Worm (Caenorhabditis elegans) whole organism, late embryonic: Measurements from ENCODE around the gene Y39F10A.1.

Source experiments
- C38D4.7 ChIP-seq: fragments of 200-800 bp; sonication (Bioruptor generic); optimal IDR thresholded peaks from 2 replicates; lab custom pipeline; 2018; ENCODE audit warnings: mild to moderate bottlenecking, missing genetic modification characterization, moderate library complexity, missing compliant biosample characterization
- K09A11.1 ChIP-seq: sonication (generic microtip); optimal IDR thresholded peaks from 2 replicates; lab custom pipeline; 2017; ENCODE audit warnings: antibody characterized with exemption, mild to moderate bottlenecking, missing genetic modification characterization, missing compliant biosample characterization; ENCODE audit not compliant: insufficient read depth
- T23F11.4 ChIP-seq: fragments of 200-800 bp; sonication (Bioruptor generic); optimal IDR thresholded peaks from 2 replicates; lab custom pipeline; 2018; ENCODE audit warnings: mild to moderate bottlenecking, missing genetic modification characterization, missing compliant biosample characterization
- ahr-1 ChIP-seq: sonication (generic microtip); optimal IDR thresholded peaks from 2 replicates; lab custom pipeline; 2016; ENCODE audit warnings: missing genetic modification characterization, missing compliant biosample characterization
- ceh-14 ChIP-seq: sonication (generic microtip); optimal IDR thresholded peaks from 2 replicates; lab custom pipeline; 2016; ENCODE audit warnings: missing genotype, missing genetic modification characterization, missing compliant biosample characterization
- ceh-18 ChIP-seq: sonication (generic microtip); optimal IDR thresholded peaks from 2 replicates; lab custom pipeline; 2016; ENCODE audit warnings: missing genetic modification characterization, missing compliant biosample characterization
- ceh-19 ChIP-seq: fragments of 200-800 bp; sonication (Bioruptor generic); optimal IDR thresholded peaks from 2 replicates; lab custom pipeline; 2018; ENCODE audit warnings: mild to moderate bottlenecking, missing genetic modification characterization, missing compliant biosample characterization
- ceh-2 ChIP-seq: sonication (generic microtip); optimal IDR thresholded peaks from 2 replicates; lab custom pipeline; 2016; ENCODE audit warnings: missing genotype, missing genetic modification characterization, missing compliant biosample characterization
- ceh-22 ChIP-seq: sonication (generic microtip); optimal IDR thresholded peaks from 2 replicates; lab custom pipeline; 2017; ENCODE audit warnings: missing biosample characterization, missing genetic modification characterization
- ceh-24 ChIP-seq: sonication (generic microtip); optimal IDR thresholded peaks from 2 replicates; lab custom pipeline; 2016; ENCODE audit warnings: mild to moderate bottlenecking, missing genetic modification characterization, missing compliant biosample characterization
- ceh-30 ChIP-seq: fragments of 150-350 bp; optimal IDR thresholded peaks from 2 replicates; lab custom pipeline; 2014; ENCODE audit warnings: missing biosample characterization, missing genetic modification characterization
- ceh-31 ChIP-seq: sonication (generic microtip); optimal IDR thresholded peaks from 2 replicates; lab custom pipeline; 2016; ENCODE audit warnings: missing genetic modification characterization, missing compliant biosample characterization
- ceh-45 ChIP-seq: fragments of 200-800 bp; sonication (Bioruptor generic); IDR thresholded peaks from 2 replicates; pipeline ENCODE4 v1.3.6; 2022; ENCODE audit warnings: missing genetic modification reagents, missing genetic modification characterization, missing compliant biosample characterization
- ceh-6 ChIP-seq: fragments of 200-800 bp; sonication (Bioruptor generic); optimal IDR thresholded peaks from 2 replicates; lab custom pipeline; 2018; ENCODE audit warnings: mild to moderate bottlenecking, missing genetic modification characterization, missing compliant biosample characterization
- dve-1 ChIP-seq: sonication (generic microtip); optimal IDR thresholded peaks from 2 replicates; lab custom pipeline; 2017; ENCODE audit warnings: antibody characterized with exemption, mild to moderate bottlenecking, missing genetic modification characterization, missing compliant biosample characterization
- elt-2 ChIP-seq: sonication (generic microtip); optimal IDR thresholded peaks from 2 replicates; lab custom pipeline; 2016; ENCODE audit warnings: missing genetic modification reagents, missing genetic modification characterization, missing compliant biosample characterization
- elt-4 ChIP-seq: sonication (generic microtip); optimal IDR thresholded peaks from 2 replicates; lab custom pipeline; 2016; ENCODE audit warnings: missing genetic modification characterization, missing compliant biosample characterization
- eyg-1 ChIP-seq: sonication (generic microtip); optimal IDR thresholded peaks from 2 replicates; lab custom pipeline; 2016; ENCODE audit warnings: missing genotype, missing genetic modification characterization, missing compliant biosample characterization
- fkh-10 ChIP-seq: fragments of 150-350 bp; optimal IDR thresholded peaks from 2 replicates; lab custom pipeline; 2014; ENCODE audit warnings: missing biosample characterization, missing genetic modification reagents, missing genetic modification characterization
- fkh-6 ChIP-seq: sonication (generic microtip); optimal IDR thresholded peaks from 2 replicates; lab custom pipeline; 2016; ENCODE audit warnings: missing genetic modification characterization, missing compliant biosample characterization
- hlh-15 ChIP-seq: sonication (generic microtip); optimal IDR thresholded peaks from 2 replicates; lab custom pipeline; 2016; ENCODE audit warnings: missing genetic modification characterization, missing compliant biosample characterization
- hlh-30 ChIP-seq: sonication (generic microtip); optimal IDR thresholded peaks from 2 replicates; lab custom pipeline; 2017; ENCODE audit warnings: antibody characterized with exemption, missing genetic modification characterization, missing compliant biosample characterization; ENCODE audit not compliant: insufficient read depth
- hlh-6 ChIP-seq: sonication (generic microtip); optimal IDR thresholded peaks from 2 replicates; lab custom pipeline; 2016; ENCODE audit warnings: missing genotype, missing genetic modification characterization, missing compliant biosample characterization
- lim-6 ChIP-seq: sonication (generic microtip); optimal IDR thresholded peaks from 2 replicates; lab custom pipeline; 2016; ENCODE audit warnings: missing genetic modification characterization, missing compliant biosample characterization
- madf-2 ChIP-seq: sonication (generic microtip); optimal IDR thresholded peaks from 2 replicates; lab custom pipeline; 2017; ENCODE audit warnings: missing genetic modification characterization, missing compliant biosample characterization
- nfya-1 ChIP-seq: sonication (generic microtip); optimal IDR thresholded peaks from 2 replicates; lab custom pipeline; 2017; ENCODE audit warnings: missing genetic modification characterization, mild to moderate bottlenecking, missing compliant biosample characterization, antibody characterized with exemption, moderate library complexity
- nhr-11 ChIP-seq: fragments of 150-350 bp; optimal IDR thresholded peaks from 2 replicates; lab custom pipeline; 2014; ENCODE audit warnings: missing biosample characterization, missing genetic modification characterization
- nhr-232 ChIP-seq: sonication (generic microtip); optimal IDR thresholded peaks from 2 replicates; lab custom pipeline; 2016; ENCODE audit warnings: missing genetic modification characterization, missing compliant biosample characterization
- npax-4 ChIP-seq: sonication (generic microtip); optimal IDR thresholded peaks from 2 replicates; lab custom pipeline; 2016; ENCODE audit warnings: missing genetic modification characterization, missing compliant biosample characterization
- odd-2 ChIP-seq: sonication (generic microtip); optimal IDR thresholded peaks from 2 replicates; lab custom pipeline; 2017; ENCODE audit warnings: antibody characterized with exemption, mild to moderate bottlenecking, missing genetic modification characterization, missing compliant biosample characterization
- pax-1 ChIP-seq: fragments of 150-350 bp; optimal IDR thresholded peaks from 2 replicates; lab custom pipeline; 2014; ENCODE audit warnings: missing biosample characterization, missing genetic modification characterization
- pha-2 ChIP-seq: sonication (generic microtip); optimal IDR thresholded peaks from 2 replicates; lab custom pipeline; 2017; ENCODE audit warnings: mild to moderate bottlenecking, missing genetic modification characterization, missing compliant biosample characterization
- pha-4 ChIP-seq: fragments of 150-350 bp; optimal IDR thresholded peaks from 2 replicates; lab custom pipeline; 2018; ENCODE audit warnings: missing biosample characterization, missing genetic modification reagents, missing genetic modification characterization
- pqm-1 ChIP-seq: sonication (generic microtip); optimal IDR thresholded peaks from 2 replicates; lab custom pipeline; 2016; ENCODE audit warnings: missing genetic modification characterization, missing compliant biosample characterization
- ref-2 ChIP-seq: sonication (generic microtip); optimal IDR thresholded peaks from 2 replicates; lab custom pipeline; 2016; ENCODE audit warnings: missing genetic modification characterization, missing compliant biosample characterization
- sox-2 ChIP-seq: fragments of 200-800 bp; sonication (Bioruptor generic); IDR thresholded peaks from 2 replicates; pipeline ENCODE4 v1.3.6; 2022; ENCODE audit warnings: missing genetic modification reagents, missing genetic modification characterization, missing compliant biosample characterization
- sox-4 ChIP-seq: sonication (generic microtip); optimal IDR thresholded peaks from 2 replicates; lab custom pipeline; 2017; ENCODE audit warnings: mild to moderate bottlenecking, missing genetic modification characterization, inconsistent platforms, missing compliant biosample characterization
- unc-55 ChIP-seq: sonication (generic microtip); optimal IDR thresholded peaks from 2 replicates; lab custom pipeline; 2017; ENCODE audit warnings: missing biosample characterization, missing genetic modification reagents, missing genetic modification characterization
- unc-86 ChIP-seq: sonication (generic microtip); optimal IDR thresholded peaks from 2 replicates; lab custom pipeline; 2016; ENCODE audit warnings: missing genetic modification characterization, missing compliant biosample characterization
- ztf-16 ChIP-seq: sonication (generic microtip); optimal IDR thresholded peaks from 2 replicates; lab custom pipeline; 2017; ENCODE audit warnings: missing genetic modification characterization, missing compliant biosample characterization

Gene Y39F10A.1

DNA sequence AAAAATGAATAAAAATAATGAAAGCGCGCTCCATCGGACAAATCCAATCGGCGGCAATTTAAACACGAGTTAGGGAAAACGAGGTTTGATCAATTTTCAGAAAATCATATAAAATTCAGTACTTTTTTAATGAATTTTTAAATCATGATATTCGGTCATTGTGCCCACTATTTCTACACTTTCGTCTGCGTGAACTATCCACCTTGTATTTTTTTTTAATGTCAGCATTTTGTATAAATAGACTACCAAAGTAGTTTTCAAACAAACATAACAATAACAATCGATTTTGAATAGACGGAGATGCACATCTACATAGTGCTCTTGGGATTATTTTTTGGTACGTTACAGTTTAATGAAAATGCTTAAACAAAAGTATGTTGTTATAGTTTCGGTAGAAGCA lies 13.0 kb downstream of the Y39F10A.1 start, which contains the start of gene F46F5.15:
Gene F46F5.15, plus strand, starts transcription at position 301 of the 400 bp plus-strand sequence.
- TF ChIP-seq ceh-31 (tag; lab: Kevin White, UChicago) (no peak), elt-2 (tag; lab: Kevin White, UChicago) (no peak), pha-2 (tag; lab: Kevin White, UChicago) (no peak), ref-2 (no peak), elt-4 (tag; lab: Kevin White, UChicago) (no peak), odd-2 (tag; lab: Kevin White, UChicago) (no peak), eyg-1 (no peak), ceh-45 (GFP tag; lab: Robert Waterston, UW) (no peak), unc-86 (tag; lab: Kevin White, UChicago) (no peak), hlh-6 (no peak)

DNA sequence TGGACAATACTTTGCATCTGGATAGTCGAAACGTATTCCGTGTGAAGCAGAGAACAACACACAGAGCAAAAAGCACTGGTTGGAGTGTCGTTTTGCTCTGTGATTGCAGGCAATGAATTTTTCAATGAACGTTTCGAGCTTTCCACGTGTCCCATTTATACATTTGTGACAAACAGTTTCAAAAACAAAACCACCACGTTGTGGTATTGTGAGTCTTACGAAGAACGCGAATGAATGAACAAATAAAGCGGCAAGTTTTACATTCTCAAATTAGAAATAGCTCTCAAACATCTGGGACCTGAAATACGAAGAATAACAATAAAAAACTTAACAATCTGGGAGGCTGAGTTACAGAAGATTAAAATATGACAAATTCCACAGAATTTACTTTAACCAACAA lies 16.7 kb downstream of the Y39F10A.1 start, which contains the start of gene F46F5.1:
Gene F46F5.1, minus strand, starts transcription at position 101 of the 400 bp plus-strand sequence.
- no peak for TF ChIP-seq pax-1 (tag; lab: Kevin White, UChicago)
- no peak for TF ChIP-seq ceh-45 (GFP tag; lab: Robert Waterston, UW)
- no peak for TF ChIP-seq ceh-30 (tag; lab: Kevin White, UChicago)
- TF ChIP-seq unc-55, result no peak
- no peak for TF ChIP-seq nfya-1
- TF ChIP-seq sox-2, result no peak
- TF ChIP-seq ceh-6, result no peak
- TF ChIP-seq ceh-18 (tag; lab: Kevin White, UChicago), result no peak
- TF ChIP-seq ceh-2 (tag; lab: Kevin White, UChicago), result no peak
- TF ChIP-seq ceh-19 (GFP tag; lab: Kevin White, UChicago), result no peak
- no peak for TF ChIP-seq K09A11.1 (tag; lab: Kevin White, UChicago)
- TF ChIP-seq C38D4.7, result no peak
- TF ChIP-seq pqm-1 (tag; lab: Kevin White, UChicago), result no peak
- no peak for TF ChIP-seq fkh-6 (tag; lab: Kevin White, UChicago)
- TF ChIP-seq hlh-15 (tag; lab: Kevin White, UChicago), result no peak
- TF ChIP-seq fkh-10 (GFP tag; lab: Kevin White, UChicago), result no peak
- TF ChIP-seq sox-4 (tag; lab: Kevin White, UChicago), result no peak
- TF ChIP-seq ceh-14 (tag; lab: Kevin White, UChicago), result no peak
- no peak for TF ChIP-seq eyg-1
- no peak for TF ChIP-seq unc-86 (tag; lab: Kevin White, UChicago)

DNA sequence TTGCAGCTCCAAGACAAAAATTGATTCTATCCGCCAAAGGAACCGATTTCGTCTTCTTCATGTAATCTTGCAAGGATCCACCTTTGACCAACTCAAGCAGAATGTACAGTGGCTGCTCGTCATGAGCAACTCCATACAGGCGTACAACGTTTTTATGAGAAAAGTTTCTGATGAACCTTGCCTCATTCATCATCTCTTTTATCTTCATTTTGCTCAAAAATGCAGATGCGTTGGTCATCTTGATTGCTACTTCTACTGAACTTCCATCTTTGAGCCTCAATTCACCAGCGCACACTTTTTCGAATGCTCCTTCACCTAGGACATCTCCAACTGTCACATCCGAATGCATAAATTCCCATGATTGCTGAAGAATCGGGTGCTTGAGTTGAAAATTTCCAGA lies 21.8 kb downstream of the Y39F10A.1 start:
- TF ChIP-seq ceh-6, result no peak
- no peak for TF ChIP-seq dve-1 (tag; lab: Kevin White, UChicago)
- TF ChIP-seq nhr-11 (tag; lab: Kevin White, UChicago), result no peak
- no peak for TF ChIP-seq hlh-30
- no peak for TF ChIP-seq ceh-22 (tag; lab: Kevin White, UChicago)
- no peak for TF ChIP-seq ceh-19 (GFP tag; lab: Kevin White, UChicago)
- TF ChIP-seq odd-2 (tag; lab: Kevin White, UChicago), result no peak
- no peak for TF ChIP-seq ref-2
- TF ChIP-seq hlh-15 (tag; lab: Kevin White, UChicago), result no peak
- TF ChIP-seq ztf-16, result no peak
- no peak for TF ChIP-seq nhr-232 (tag; lab: Kevin White, UChicago)
- TF ChIP-seq pha-4, result no peak
- TF ChIP-seq lim-6 (tag; lab: Kevin White, UChicago), result no peak
- no peak for TF ChIP-seq ceh-14 (tag; lab: Kevin White, UChicago)

DNA sequence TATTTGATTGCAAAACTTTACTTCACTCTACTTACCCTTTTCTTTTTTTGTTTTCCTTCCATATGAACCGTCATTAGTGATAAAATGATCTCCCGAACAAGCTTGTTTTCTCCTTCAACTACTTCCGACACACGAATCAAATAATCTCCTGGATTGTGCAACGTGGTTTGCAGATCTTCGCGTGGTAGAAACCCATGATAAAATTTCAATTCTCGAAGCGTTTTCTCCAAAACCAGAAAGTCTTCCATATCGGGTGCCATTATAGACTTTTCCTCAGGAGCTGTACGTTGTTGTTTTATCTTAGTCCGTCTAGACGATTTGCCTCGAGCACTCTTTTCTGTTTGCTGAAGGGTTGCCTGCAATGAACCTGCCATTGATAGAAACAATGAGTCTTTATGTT lies 22.3 kb downstream of the Y39F10A.1 start:
- TF ChIP-seq ceh-31 (tag; lab: Kevin White, UChicago), result no peak
- no peak for TF ChIP-seq odd-2 (tag; lab: Kevin White, UChicago)
- no peak for TF ChIP-seq T23F11.4 (GFP tag; lab: Kevin White, UChicago)
- TF ChIP-seq hlh-30, result no peak
- no peak for TF ChIP-seq ahr-1 (tag; lab: Kevin White, UChicago)
- TF ChIP-seq madf-2 (tag; lab: Kevin White, UChicago), result no peak
- no peak for TF ChIP-seq ceh-30 (tag; lab: Kevin White, UChicago)
- TF ChIP-seq npax-4 (tag; lab: Kevin White, UChicago), result no peak
- no peak for TF ChIP-seq ceh-45 (GFP tag; lab: Robert Waterston, UW)
- no peak for TF ChIP-seq ceh-24 (tag; lab: Kevin White, UChicago)
- no peak for TF ChIP-seq lim-6 (tag; lab: Kevin White, UChicago)
- TF ChIP-seq ceh-14 (tag; lab: Kevin White, UChicago), result no peak
